Worm (Caenorhabditis elegans) whole organism, L1 larva: Measurements from ENCODE around the gene F26G5.1.

Source experiments
- aha-1 ChIP-seq: fragments of 150-350 bp; optimal IDR thresholded peaks from 2 replicates; lab custom pipeline; 2014; ENCODE audit warnings: missing biosample characterization, missing genetic modification characterization
- ces-1 ChIP-seq: fragments of 150-350 bp; optimal IDR thresholded peaks from 2 replicates; lab custom pipeline; 2014; ENCODE audit warnings: missing biosample characterization, missing genetic modification reagents, missing genetic modification characterization
- dsc-1 ChIP-seq: sonication (generic microtip); optimal IDR thresholded peaks from 2 replicates; lab custom pipeline; 2016; ENCODE audit warnings: mild to moderate bottlenecking, missing genetic modification characterization, missing compliant biosample characterization
- hpl-2 ChIP-seq: fragments of 150-350 bp; optimal IDR thresholded peaks from 2 replicates; lab custom pipeline; 2014; ENCODE audit warnings: missing biosample characterization, missing genetic modification reagents, missing genetic modification characterization
- lin-35 ChIP-seq, 2 experiments: fragments of 150-350 bp; optimal IDR thresholded peaks; 2 replicates each; lab custom pipeline; 2014; ENCODE audit warnings: missing biosample characterization in 2 of 2, missing genetic modification characterization in 2 of 2, missing genetic modification reagents in 2 of 2
- nhr-12 ChIP-seq: sonication (generic microtip); optimal IDR thresholded peaks from 2 replicates; lab custom pipeline; 2017; ENCODE audit warnings: missing biosample characterization, missing genetic modification characterization
- nhr-28 ChIP-seq: fragments of 150-350 bp; optimal IDR thresholded peaks from 2 replicates; lab custom pipeline; 2014; ENCODE audit warnings: missing biosample characterization, missing genetic modification characterization
- nhr-84 ChIP-seq: sonication (generic microtip); optimal IDR thresholded peaks from 2 replicates; lab custom pipeline; 2017; ENCODE audit warnings: missing biosample characterization, missing genetic modification characterization
- pqm-1 ChIP-seq: sonication (generic microtip); optimal IDR thresholded peaks from 3 replicates; lab custom pipeline; 2017; ENCODE audit warnings: missing biosample characterization, missing genetic modification characterization
- rnt-1 ChIP-seq: sonication (generic microtip); optimal IDR thresholded peaks from 2 replicates; lab custom pipeline; 2016; ENCODE audit warnings: mild to moderate bottlenecking, missing genetic modification characterization, moderate library complexity, missing compliant biosample characterization
- snpc-4 ChIP-seq: fragments of 150-350 bp; optimal IDR thresholded peaks from 2 replicates; lab custom pipeline; 2014; ENCODE audit warnings: missing biosample characterization, missing genetic modification characterization
- unc-62 ChIP-seq: fragments of 150-350 bp; optimal IDR thresholded peaks from 2 replicates; lab custom pipeline; 2014; ENCODE audit warnings: missing biosample characterization, missing genetic modification reagents, missing genetic modification characterization
- unc-86 ChIP-seq: sonication (generic microtip); optimal IDR thresholded peaks from 2 replicates; lab custom pipeline; 2016; ENCODE audit warnings: missing genetic modification characterization, missing compliant biosample characterization
- zag-1 ChIP-seq: fragments of 150-350 bp; optimal IDR thresholded peaks from 2 replicates; lab custom pipeline; 2014; ENCODE audit warnings: missing biosample characterization, missing genetic modification characterization

ce11 chrV:4944219-4944618 is 31.1 kb upstream of the F26G5.1 start, which contains the start of gene str-211:
- no peak for TF ChIP-seq nhr-84
- TF ChIP-seq pqm-1 (tag; lab: Kevin White, UChicago), result no peak
- TF ChIP-seq dsc-1 (tag; lab: Kevin White, UChicago), result no peak
- no peak for TF ChIP-seq zag-1
- TF ChIP-seq lin-35 (GFP tag; optimal IDR thresholded peaks at IDR 0.05; lab: Kevin White, UChicago), result no peak
- TF ChIP-seq snpc-4 (tag; lab: Kevin White, UChicago), result no peak
- TF ChIP-seq aha-1 (tag; lab: Kevin White, UChicago), result no peak
- no peak for TF ChIP-seq unc-86 (tag; lab: Kevin White, UChicago)
- no peak for TF ChIP-seq ces-1 (GFP tag; lab: Kevin White, UChicago)
- TF ChIP-seq unc-62 (GFP tag; lab: Kevin White, UChicago), result no peak
- TF ChIP-seq nhr-12 (tag; lab: Kevin White, UChicago), result no peak
- no peak for TF ChIP-seq hpl-2 (GFP tag; lab: Kevin White, UChicago)
- no peak for TF ChIP-seq nhr-28 (tag; lab: Kevin White, UChicago)
- no peak for TF ChIP-seq rnt-1
